Worm (Caenorhabditis elegans) whole organism, early embryonic: Measurements from ENCODE around the gene Y7A5A.8.

Source experiments
- ama-1 ChIP-seq: fragments of 150-350 bp; optimal IDR thresholded peaks from 2 replicates; lab custom pipeline; 2014
- flt-1 ChIP-seq: fragments of 200-800 bp; sonication (Bioruptor generic); IDR thresholded peaks from 2 replicates; pipeline ENCODE4 v1.3.6; 2022; ENCODE audit warnings: missing genetic modification characterization, missing compliant biosample characterization
- hmg-4 ChIP-seq: fragments of 200-800 bp; sonication (Bioruptor generic); optimal IDR thresholded peaks from 2 replicates; lab custom pipeline; 2018; ENCODE audit warnings: mild to moderate bottlenecking, missing genetic modification characterization, missing compliant biosample characterization

- TF ChIP-seq flt-1 (no peak), hmg-4 (GFP tag; lab: Kevin White, UChicago) (no peak), ama-1 (no peak)
These were observed 22.0 kb downstream of the Y7A5A.8 start for ce11 chrX:15844330-15844729.
